Worm (Caenorhabditis elegans): ENCODE results near the gene col-73.
"Not testable (repeated sequence)": the region's sequence is repeated elsewhere in the genome, so short reads cannot be mapped to it uniquely, and the experiment has no call there.

Gene col-73

ce11 chrII:4898529-4898928, 25.6 kb upstream of the col-73 start, which contains the start of gene msp-32:
Gene msp-32, plus strand, starts transcription at chrII:4898829.
- TF ChIP-seq sup-37 (GFP tag; optimal IDR thresholded peaks at IDR 0.05); F16B12.6 (tag; optimal IDR thresholded peaks at IDR 0.05); tlp-1 (tag; optimal IDR thresholded peaks at IDR 0.05): not testable (repeated sequence)

- no peak for TF ChIP-seq fkh-10 (GFP tag; optimal IDR thresholded peaks at IDR 0.05)
- TF ChIP-seq nhr-20 (tag; optimal IDR thresholded peaks at IDR 0.05) = no peak
- no peak for TF ChIP-seq nhr-47 (tag; optimal IDR thresholded peaks at IDR 0.05)
- TF ChIP-seq fkh-4 (tag; optimal IDR thresholded peaks at IDR 0.05; ENCODE audit: borderline replicate concordance) = no peak
- TF ChIP-seq ceh-90 (tag; optimal IDR thresholded peaks at IDR 0.05) = no peak
- no peak for TF ChIP-seq snpc-4 (tag; optimal IDR thresholded peaks at IDR 0.05)
- no peak for TF ChIP-seq nhr-28 (tag; optimal IDR thresholded peaks at IDR 0.05)
- no peak for TF ChIP-seq tlp-1 (tag; optimal IDR thresholded peaks at IDR 0.05)
- no peak for TF ChIP-seq irx-1 (tag; optimal IDR thresholded peaks at IDR 0.05)
- no peak for TF ChIP-seq pqm-1 (tag; optimal IDR thresholded peaks at IDR 0.05)
- no peak for TF ChIP-seq lir-3 (tag; optimal IDR thresholded peaks at IDR 0.05; ENCODE audit: poor library complexity)
- no peak for TF ChIP-seq nhr-71 (tag; optimal IDR thresholded peaks at IDR 0.05)
- TF ChIP-seq lsy-2 (tag; optimal IDR thresholded peaks at IDR 0.05) = no peak
- no peak for TF ChIP-seq nhr-76 (tag; optimal IDR thresholded peaks at IDR 0.05)
- TF ChIP-seq ztf-4 (tag; optimal IDR thresholded peaks at IDR 0.05) = no peak
- TF ChIP-seq unc-130 (tag; optimal IDR thresholded peaks at IDR 0.05) = no peak
- no peak for TF ChIP-seq mab-9 (GFP tag; IDR thresholded peaks at IDR 0.05)
Measured at ce11 chrII:4892594-4892993, 19.7 kb upstream of the col-73 start, which contains the start of gene msp-33. Gene msp-33, minus strand, starts transcription at chrII:4892694.

- no peak for TF ChIP-seq grh-1 (GFP tag; IDR thresholded peaks at IDR 0.05)
- TF ChIP-seq lin-35 (GFP tag; optimal IDR thresholded peaks at IDR 0.05) = peak in 1 of 2 experiments; percentile 34
- TF ChIP-seq nhr-19 (GFP tag; conservative IDR thresholded peaks at IDR 0.05) = peak; percentile 21; the same call in 1 of the 2 replicates
- peak; percentile 7 for TF ChIP-seq swsn-7 (tag; optimal IDR thresholded peaks at IDR 0.05)
- peak; percentile 66 for TF ChIP-seq nhr-71 (tag; optimal IDR thresholded peaks at IDR 0.05)
- TF ChIP-seq snu-23 (GFP tag; optimal IDR thresholded peaks at IDR 0.05) = peak; percentile 38
- TF ChIP-seq dsc-1 (tag; optimal IDR thresholded peaks at IDR 0.05) = no peak
- TF ChIP-seq elt-2 (tag; optimal IDR thresholded peaks at IDR 0.05) = peak; percentile 63
- TF ChIP-seq nhr-20 (tag; optimal IDR thresholded peaks at IDR 0.05) = peak; percentile 47
- TF ChIP-seq elt-3 (tag; optimal IDR thresholded peaks at IDR 0.05) = peak in 1 of 6 experiments; percentile 34
- peak; percentile 17 for TF ChIP-seq lin-14 (GFP tag; optimal IDR thresholded peaks at IDR 0.05)
- TF ChIP-seq zag-1 (tag; optimal IDR thresholded peaks at IDR 0.05) = no peak
- TF ChIP-seq mep-1 (tag; optimal IDR thresholded peaks at IDR 0.05) = peak; percentile 38
- no peak for TF ChIP-seq fkh-4 (tag; optimal IDR thresholded peaks at IDR 0.05; ENCODE audit: borderline replicate concordance)
- TF ChIP-seq skn-1 (tag; optimal IDR thresholded peaks at IDR 0.05) = peak; percentile 37
- TF ChIP-seq ceh-88 (GFP tag; IDR thresholded peaks at IDR 0.05) = no peak
- no peak for TF ChIP-seq C34B4.2 (tag; optimal IDR thresholded peaks at IDR 0.05)
- TF ChIP-seq aly-2 (tag; optimal IDR thresholded peaks at IDR 0.05) = peak; percentile 80
- TF ChIP-seq mab-9 (GFP tag; IDR thresholded peaks at IDR 0.05) = no peak
- no peak for TF ChIP-seq lin-15B (tag; optimal IDR thresholded peaks at IDR 0.05)
- TF ChIP-seq nhr-47 (tag; optimal IDR thresholded peaks at IDR 0.05) = peak; percentile 16
- TF ChIP-seq nhr-11 (tag; optimal IDR thresholded peaks at IDR 0.05) = no peak
- no peak for TF ChIP-seq unc-30 (tag; optimal IDR thresholded peaks at IDR 0.05)
- peak; percentile 26 for TF ChIP-seq fkh-8 (tag; optimal IDR thresholded peaks at IDR 0.05)
- TF ChIP-seq ama-1 (optimal IDR thresholded peaks at IDR 0.05) = peak; percentile 77
- TF ChIP-seq nhr-85 (tag) = peak; percentile 60
- no peak for TF ChIP-seq aha-1 (tag; optimal IDR thresholded peaks at IDR 0.05)
- no peak for TF ChIP-seq unc-62 (GFP tag; optimal IDR thresholded peaks at IDR 0.05)
- TF ChIP-seq nhr-77 (tag; optimal IDR thresholded peaks at IDR 0.05) = no peak
- TF ChIP-seq efl-1 (optimal IDR thresholded peaks at IDR 0.05) = peak; percentile 0 to 7
- TF ChIP-seq efl-1 (GFP tag; optimal IDR thresholded peaks at IDR 0.05 in 1 of 2) = peak in 1 of 2 experiments; percentile 55
- no peak for TF ChIP-seq F16B12.6 (tag; optimal IDR thresholded peaks at IDR 0.05)
- TF ChIP-seq dpl-1 (GFP tag; optimal IDR thresholded peaks at IDR 0.05) = peak in 1 of 3 experiments; percentile 8
- TF ChIP-seq hlh-4 (tag; optimal IDR thresholded peaks at IDR 0.05) = no peak
Measured at ce11 chrII:4891012-4891775, 18.3 kb upstream of the col-73 start, which contains the start of gene gst-9. Gene gst-9, plus strand, starts transcription at chrII:4891585.
